Worm (Caenorhabditis elegans): Measurements from ENCODE around the gene bus-1.

bus-1 gene

DNA sequence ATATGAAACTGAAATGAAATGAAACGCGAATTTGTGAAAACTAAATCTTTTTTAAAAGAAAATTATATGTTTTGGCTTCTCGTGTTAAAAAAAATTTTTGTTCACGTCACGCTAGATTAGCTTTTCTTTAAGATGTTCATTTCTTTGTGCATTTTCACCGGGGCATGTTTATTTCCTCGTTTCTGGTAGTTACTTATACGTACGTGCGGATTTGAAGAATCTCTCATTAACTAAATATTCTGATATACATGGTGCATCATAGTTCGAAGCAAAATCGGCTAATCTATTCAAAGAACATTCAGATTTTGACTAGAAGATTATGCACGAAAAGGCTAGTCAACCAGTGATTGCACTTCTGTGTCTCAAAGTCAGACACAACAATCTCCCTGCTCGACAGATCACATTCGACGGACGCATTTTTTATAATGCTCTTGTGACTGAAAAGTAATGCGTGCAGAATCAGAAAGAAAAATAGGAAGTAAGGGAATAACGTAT, 23.0 kb upstream of the bus-1 start, which contains the start of gene C25E10.17:
C25E10.17 (minus strand) TSS at position 51 of the 495 bp plus-strand sequence.
- no peak for TF ChIP-seq unc-62 (GFP tag; optimal IDR thresholded peaks at IDR 0.05)

DNA sequence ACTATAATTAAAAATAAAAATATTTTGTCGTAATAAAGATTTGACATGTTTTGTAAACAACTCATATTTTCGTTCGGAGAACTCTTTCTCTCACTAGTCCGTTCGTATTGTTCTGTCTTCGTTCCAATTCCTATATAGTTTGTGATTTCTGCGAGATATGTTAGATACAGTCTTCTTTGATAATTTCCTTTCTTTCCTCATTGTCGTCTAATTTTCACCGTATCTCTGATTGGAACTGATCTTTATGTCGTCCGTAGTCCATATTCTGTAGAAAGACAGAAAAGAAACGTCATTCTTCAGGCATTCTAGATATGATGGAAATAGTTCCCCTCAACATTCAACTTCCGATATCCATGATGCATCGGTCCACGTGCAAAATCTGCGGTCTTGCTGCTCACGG, 20.3 kb upstream of the bus-1 start, which contains the start of gene nhr-30:
nhr-30 (plus strand) TSS at position 301 of the 400 bp plus-strand sequence.
- TF ChIP-seq unc-62 (GFP tag; optimal IDR thresholded peaks at IDR 0.05), result no peak

DNA sequence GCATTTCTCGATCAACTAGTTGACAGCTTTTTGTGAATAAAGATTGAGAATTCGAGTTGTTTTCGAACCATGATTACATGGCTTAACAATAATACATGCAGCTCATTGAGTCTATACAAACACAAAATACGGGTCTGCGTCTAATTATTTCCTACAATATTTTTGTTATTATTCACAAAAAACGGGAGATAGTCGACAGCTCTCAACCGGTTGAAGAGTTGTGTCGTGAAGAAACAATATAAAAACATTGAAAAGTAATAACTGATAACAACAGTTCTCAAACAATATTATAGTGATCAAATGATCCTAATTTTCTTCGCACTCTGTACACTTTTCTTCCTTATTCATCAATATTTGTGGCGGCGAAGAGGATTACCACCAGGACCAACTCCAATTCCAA, 16.4 kb upstream of the bus-1 start, which contains the start of gene cyp-33B1:
cyp-33B1 (plus strand) TSS at position 301 of the 400 bp plus-strand sequence.
- no peak for TF ChIP-seq unc-62 (GFP tag; optimal IDR thresholded peaks at IDR 0.05)

DNA sequence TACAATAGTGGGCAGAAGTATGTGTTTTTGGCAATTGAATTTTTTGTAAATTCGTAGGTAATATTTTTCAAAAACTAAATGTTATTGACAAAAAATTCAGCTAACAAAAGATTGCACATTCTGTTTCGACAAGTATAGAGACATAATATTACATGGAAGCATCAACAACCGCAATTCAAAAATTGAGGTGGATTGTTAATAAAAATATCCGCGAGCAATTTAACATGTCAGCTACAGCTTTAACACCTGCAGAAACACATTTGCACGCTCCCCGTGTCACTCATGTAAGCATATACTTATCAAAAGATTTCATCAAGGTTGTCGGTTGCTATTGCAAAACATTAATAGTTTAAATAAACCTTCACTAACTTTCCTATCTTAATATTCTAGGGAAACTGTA, 11.1 kb upstream of the bus-1 start, which contains the start of gene srsx-34:
srsx-34 (plus strand) TSS at position 301 of the 400 bp plus-strand sequence.
- no peak for TF ChIP-seq unc-62 (GFP tag; optimal IDR thresholded peaks at IDR 0.05)

DNA sequence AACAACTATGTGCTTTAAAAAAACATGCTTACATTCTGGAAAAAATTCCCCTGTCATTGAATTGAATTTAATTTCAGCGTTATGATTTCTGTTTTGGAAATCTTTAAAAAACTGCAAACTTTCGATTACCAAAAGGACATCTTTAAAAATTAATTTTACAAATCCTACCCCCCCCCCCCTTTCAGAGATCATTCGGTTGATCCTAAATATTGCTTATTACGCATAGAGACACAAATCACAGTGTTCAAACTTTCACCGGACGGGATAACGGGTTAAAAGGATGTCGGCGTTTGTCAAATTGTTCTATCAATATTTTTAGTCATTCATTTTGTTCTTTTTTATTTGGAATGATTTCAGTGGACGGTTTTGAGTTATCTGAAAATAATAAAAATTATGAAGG, 8.7 kb upstream of the bus-1 start, which contains the start of gene C25E10.4:
C25E10.4 (plus strand) TSS at position 301 of the 400 bp plus-strand sequence.
- TF ChIP-seq unc-62 (GFP tag; optimal IDR thresholded peaks at IDR 0.05), result no peak

DNA sequence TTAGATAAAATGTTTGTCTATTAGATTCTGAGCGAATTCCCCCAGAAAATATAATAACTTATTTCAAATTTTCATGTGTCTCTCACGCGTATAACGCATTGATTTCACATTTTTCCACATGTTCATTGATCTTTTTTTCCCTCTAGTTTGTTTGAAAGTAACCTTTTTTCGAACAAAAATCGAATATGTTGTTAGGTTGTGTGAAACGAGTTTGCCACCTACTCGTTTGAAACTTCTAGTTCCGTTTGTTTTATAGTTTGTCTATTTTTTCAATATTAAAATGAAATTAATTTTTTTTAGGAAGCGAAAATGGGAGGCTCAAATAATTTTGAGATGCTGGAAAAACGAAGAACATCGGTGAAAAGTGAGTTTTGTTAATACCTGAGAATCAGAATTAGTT, 5.6 kb upstream of the bus-1 start, which contains the start of gene C25E10.5:
C25E10.5 (plus strand) TSS at position 301 of the 400 bp plus-strand sequence.
- no peak for TF ChIP-seq unc-62 (GFP tag; optimal IDR thresholded peaks at IDR 0.05)

DNA sequence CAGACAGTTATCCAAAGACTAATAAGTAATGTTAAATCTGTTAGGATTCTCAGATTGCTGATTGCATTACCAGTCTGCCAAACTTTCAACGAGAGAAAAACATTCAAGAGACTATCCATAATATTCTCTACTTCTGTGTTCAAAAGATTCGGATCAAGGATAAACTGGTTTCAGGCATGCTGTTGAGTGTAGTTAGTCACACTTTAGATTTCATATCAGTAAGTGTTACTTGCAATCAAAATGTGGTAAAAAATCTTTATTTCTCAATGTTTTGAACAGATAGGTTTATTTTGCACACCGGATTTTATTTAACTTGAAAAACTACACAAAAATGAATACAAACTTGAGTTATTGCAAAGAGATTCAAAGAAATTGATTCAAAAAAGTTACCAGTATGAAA, 2.5 kb downstream of the bus-1 start, which contains the start of gene oac-41:
oac-41 (minus strand) TSS at position 101 of the 400 bp plus-strand sequence.
- TF ChIP-seq unc-62 (GFP tag; optimal IDR thresholded peaks at IDR 0.05), result no peak

DNA sequence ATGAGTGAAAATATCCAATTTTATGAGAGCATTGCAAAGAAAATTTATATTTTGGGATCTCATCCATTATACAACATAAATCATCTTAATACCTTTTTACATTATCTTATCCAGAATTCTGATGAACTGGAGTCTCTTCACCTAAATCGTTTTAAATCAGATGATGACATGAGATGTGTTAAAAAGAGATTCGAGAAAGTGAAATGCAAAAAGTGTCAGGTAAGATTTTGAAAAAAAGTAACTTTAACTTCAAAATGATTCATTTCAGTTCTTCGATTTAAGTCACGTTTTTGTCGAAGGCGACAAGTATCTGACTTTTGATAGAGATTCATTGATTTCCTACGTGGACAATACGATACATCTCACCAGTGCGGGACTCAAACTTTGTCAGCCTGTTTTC, 5.7 kb downstream of the bus-1 start:
- no peak for TF ChIP-seq unc-62 (GFP tag; optimal IDR thresholded peaks at IDR 0.05)

DNA sequence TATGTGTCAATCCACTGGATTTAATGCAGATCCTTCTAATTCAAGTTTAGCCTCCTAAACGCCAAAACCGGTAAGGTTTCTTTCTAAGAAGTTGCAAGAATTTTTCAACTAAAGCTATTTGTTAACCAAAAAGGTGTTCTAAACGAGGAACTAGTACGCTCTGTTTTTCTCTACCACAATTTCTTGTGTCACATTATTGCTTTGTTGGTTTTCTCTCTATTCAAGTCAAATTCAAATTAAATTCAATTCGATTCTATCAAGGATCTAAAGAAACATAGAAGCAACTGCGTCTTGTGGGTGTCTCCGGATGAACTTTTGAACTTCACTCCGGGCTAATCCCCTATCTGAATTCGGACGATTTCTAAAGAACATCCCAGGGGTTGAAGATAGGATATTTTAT, 8.1 kb downstream of the bus-1 start, which contains the start of gene oac-40:
oac-40 (plus strand) TSS at position 301 of the 400 bp plus-strand sequence.
- no peak for TF ChIP-seq unc-62 (GFP tag; optimal IDR thresholded peaks at IDR 0.05)

DNA sequence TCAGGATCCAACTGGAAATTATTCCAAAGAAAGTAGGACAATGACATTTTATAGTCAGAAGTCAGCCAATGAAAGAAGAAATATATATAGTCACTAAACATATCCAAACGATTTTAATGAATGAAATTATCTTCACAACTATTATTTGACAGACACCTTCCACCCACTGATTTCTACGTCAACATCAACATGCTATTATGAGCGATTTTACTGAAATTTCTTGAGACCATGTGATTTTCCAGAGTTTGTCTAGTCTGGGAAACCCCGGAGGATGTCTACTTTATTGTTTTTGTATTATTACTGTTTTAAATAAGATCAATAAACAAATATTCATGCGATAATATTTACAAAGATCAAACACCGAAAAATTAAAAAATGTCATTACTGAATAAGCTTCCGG, 9.1 kb downstream of the bus-1 start, which contains the start of gene srt-18:
srt-18 (minus strand) TSS at position 101 of the 400 bp plus-strand sequence.
- no peak for TF ChIP-seq unc-62 (GFP tag; optimal IDR thresholded peaks at IDR 0.05)

DNA sequence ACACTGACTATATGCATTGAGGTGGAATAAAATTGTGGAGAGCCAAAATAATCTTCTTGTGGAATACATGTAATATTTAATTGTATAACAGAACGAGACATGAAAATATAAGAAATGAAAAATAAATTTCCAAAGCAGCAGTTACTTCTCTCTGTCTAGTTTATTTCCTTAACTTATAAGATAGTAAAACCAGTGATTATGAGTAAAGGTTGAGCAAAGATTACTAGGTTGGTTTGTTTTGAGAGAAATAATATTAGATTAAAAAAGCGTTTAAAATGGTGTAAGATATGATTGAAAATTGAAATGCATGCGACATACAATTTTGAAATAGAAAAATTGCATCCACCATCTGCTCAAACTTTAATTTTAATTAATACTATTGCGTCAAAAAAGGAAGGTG, 10.8 kb downstream of the bus-1 start, which contains the start of gene srh-201:
srh-201 (minus strand) TSS at position 101 of the 400 bp plus-strand sequence.
- no peak for TF ChIP-seq unc-62 (GFP tag; optimal IDR thresholded peaks at IDR 0.05)

DNA sequence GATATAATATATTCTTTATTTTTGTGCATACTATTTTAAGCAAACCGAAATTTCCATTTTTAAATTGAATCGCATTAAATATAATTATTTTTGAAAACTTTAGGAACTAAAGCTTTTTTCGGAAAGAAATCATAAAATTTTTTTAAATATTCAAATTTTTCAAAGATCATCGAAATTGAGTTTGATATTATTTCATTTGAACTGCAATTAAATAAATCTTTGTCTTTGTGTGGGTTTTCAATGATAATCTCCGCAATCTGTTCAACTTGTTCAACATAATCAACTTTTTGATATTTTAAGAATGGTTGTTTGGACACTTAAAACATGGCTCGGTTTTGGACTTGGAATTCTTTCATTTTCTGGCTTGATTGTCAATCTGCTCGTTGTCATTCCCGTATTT, 15.4 kb downstream of the bus-1 start, which contains the start of gene srx-2:
srx-2 (plus strand) TSS at position 301 of the 400 bp plus-strand sequence.
- TF ChIP-seq unc-62 (GFP tag; optimal IDR thresholded peaks at IDR 0.05), result no peak

DNA sequence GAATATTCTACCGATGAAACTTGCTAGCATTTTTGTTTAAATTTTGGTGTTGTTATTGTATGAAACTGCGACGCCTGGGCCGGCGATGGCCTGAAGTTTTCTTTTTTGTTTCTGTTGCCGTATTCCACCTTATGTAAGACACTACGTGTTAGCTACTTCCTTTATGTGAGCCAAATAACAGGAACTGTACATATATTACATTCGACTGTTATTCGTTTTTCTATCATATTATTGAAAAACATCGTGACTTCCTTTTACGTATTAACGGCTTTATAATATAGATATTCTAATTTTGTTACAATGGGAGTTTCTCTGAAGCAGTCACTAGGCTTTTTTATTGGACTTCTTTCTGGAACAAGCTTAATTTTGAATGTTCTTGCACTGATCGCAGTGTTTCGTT, 19.4 kb downstream of the bus-1 start, which contains the start of gene srx-3:
srx-3 (plus strand) TSS at position 301 of the 400 bp plus-strand sequence.
- no peak for TF ChIP-seq unc-62 (GFP tag; optimal IDR thresholded peaks at IDR 0.05)

DNA sequence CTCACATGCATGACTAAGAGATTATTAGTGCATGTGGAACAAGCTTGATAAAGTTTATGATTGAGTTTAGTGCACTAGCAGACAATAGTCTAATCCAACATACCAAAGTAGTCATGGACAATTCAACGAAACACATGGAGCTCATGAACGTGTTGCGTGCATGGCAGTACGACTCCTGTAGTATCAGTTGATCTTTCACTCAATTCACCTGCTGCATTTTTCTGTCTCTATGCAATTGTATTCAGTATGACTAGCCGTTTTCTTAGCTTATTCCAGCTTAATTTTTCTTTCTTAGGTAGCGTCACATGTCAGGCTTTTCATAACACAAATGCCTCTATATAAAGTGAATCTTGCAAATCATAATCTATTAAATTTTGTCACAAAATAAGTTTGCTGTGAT, 21.3 kb downstream of the bus-1 start, which contains the start of gene srx-1:
srx-1 (plus strand) TSS at position 382 of the 400 bp plus-strand sequence.
- TF ChIP-seq unc-62 (GFP tag; optimal IDR thresholded peaks at IDR 0.05), result no peak

DNA sequence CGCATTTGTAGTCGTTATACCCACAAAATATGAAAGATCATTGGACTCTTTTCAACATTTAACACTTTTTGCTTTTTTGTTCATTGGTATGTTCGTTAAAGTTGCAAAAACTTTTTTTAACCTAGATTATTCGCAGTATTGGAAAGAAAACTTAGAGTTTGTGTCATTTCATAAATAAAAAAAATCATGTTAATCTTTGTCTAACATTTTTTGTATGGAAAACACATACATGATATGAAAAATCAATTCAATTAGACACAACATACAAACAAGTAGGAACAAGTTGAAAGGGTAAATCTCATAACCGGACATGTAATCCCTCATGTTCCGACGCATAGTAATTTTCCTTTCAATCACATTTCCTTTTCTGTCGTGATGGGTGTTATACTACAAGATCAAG, 23.4 kb downstream of the bus-1 start, which contains the start of gene F59E11.2:
F59E11.2 (plus strand) TSS at position 301 of the 400 bp plus-strand sequence.
- no peak for TF ChIP-seq unc-62 (GFP tag; optimal IDR thresholded peaks at IDR 0.05)

DNA sequence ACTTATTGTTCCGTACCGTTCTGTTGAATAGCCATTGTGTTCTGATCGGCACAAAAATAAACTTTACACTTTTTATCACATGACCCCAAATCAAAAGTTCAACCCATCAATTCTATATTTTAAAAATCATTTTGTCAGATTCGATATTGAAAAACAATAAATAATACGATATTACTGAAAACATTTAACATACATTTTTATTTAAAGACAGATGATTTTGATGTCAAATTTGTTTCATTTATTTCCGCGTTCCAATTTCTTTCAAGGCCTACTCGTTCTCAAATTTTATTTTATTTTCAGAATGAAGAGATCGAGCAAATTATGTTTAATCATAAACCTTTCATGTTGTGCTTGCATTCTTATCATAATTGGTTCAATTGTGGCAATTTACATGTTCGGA, 29.8 kb downstream of the bus-1 start, which contains the start of gene F59E11.5:
F59E11.5 (plus strand) TSS at position 301 of the 400 bp plus-strand sequence.
- TF ChIP-seq unc-62 (GFP tag; optimal IDR thresholded peaks at IDR 0.05), result no peak

DNA sequence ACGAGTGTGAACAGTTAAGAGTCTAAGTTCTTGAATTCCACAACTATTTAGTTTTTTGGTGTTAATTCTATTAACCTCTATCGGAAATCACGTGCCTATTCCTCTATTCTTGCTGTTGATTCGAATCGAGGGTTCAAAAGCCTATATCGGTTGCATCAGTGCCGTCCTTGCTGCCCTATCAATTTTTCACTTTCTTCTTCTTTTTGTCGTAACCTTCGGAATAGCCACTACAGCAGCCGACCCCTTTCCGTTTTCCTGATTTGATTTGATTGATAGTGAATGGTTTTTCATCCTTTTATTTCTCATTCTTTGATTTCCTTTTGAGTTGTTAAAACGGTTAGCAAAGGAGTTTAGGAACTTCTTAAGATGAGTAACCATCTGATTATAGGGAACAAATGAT, 30.3 kb downstream of the bus-1 start:
- no peak for TF ChIP-seq unc-62 (GFP tag; optimal IDR thresholded peaks at IDR 0.05)

All from whole organism, dauer.